Fruit fly (Drosophila melanogaster): ENCODE data around the gene PCID2.

Gene PCID2

dm6 chr3L:11623245-11623883 lies 2.9 kb upstream of the PCID2 start (continued):
- peak; percentile 42 to 53 for TF ChIP-seq ss (GFP tag; optimal IDR thresholded peaks at IDR 0.05)
- TF ChIP-seq Eip78C (GFP tag), result peak; percentile 66
- TF ChIP-seq CG11294 (GFP tag; IDR thresholded peaks at IDR 0.05), result no peak
- TF ChIP-seq Lpt (GFP tag; optimal IDR thresholded peaks at IDR 0.05), result no peak
- no peak for TF ChIP-seq Sox14 (GFP tag; optimal IDR thresholded peaks at IDR 0.05)
- TF ChIP-seq fd85E (GFP tag; optimal IDR thresholded peaks at IDR 0.05), result no peak
- peak; percentile 35 for TF ChIP-seq dsx (GFP tag; optimal IDR thresholded peaks at IDR 0.05; ENCODE audit: poor library complexity, severe bottlenecking)
- no peak for TF ChIP-seq Ets21C (GFP tag; optimal IDR thresholded peaks at IDR 0.05)
- TF ChIP-seq OdsH (GFP tag; optimal IDR thresholded peaks at IDR 0.05), result no peak
- TF ChIP-seq CG1621 (tag; optimal IDR thresholded peaks at IDR 0.05), result no peak
- no peak for TF ChIP-seq CG6163 (GFP tag; IDR thresholded peaks at IDR 0.05)
- no peak for TF ChIP-seq Smox (GFP tag; optimal IDR thresholded peaks at IDR 0.05)
- no peak for TF ChIP-seq Hr4 (GFP tag; optimal IDR thresholded peaks at IDR 0.05)
- TF ChIP-seq svp (GFP tag), result peak; percentile 50
- peak; percentile 25 for TF ChIP-seq esn (GFP tag; optimal IDR thresholded peaks at IDR 0.05)
- no peak for TF ChIP-seq Sox102F (GFP tag; optimal IDR thresholded peaks at IDR 0.05)
- TF ChIP-seq CG8319 (GFP tag; optimal IDR thresholded peaks at IDR 0.05), result no peak
- TF ChIP-seq CG10669 (GFP tag; optimal IDR thresholded peaks at IDR 0.05), result peak; percentile 5
- TF ChIP-seq CG9139 (GFP tag; optimal IDR thresholded peaks at IDR 0.05), result peak; percentile 18
- TF ChIP-seq topi (GFP tag; optimal IDR thresholded peaks at IDR 0.05), result peak; percentile 12
- peak; percentile 48 for TF ChIP-seq CG6854 (GFP tag; optimal IDR thresholded peaks at IDR 0.05)
- TF ChIP-seq Ets96B (tag; optimal IDR thresholded peaks at IDR 0.05), result no peak
- no peak for TF ChIP-seq CG6276 (GFP tag; optimal IDR thresholded peaks at IDR 0.05)
- TF ChIP-seq Gug (GFP tag; IDR thresholded peaks at IDR 0.05), result no peak
- no peak for TF ChIP-seq Sox15 (GFP tag; optimal IDR thresholded peaks at IDR 0.05)
- no peak for TF ChIP-seq Blimp-1 (GFP tag; optimal IDR thresholded peaks at IDR 0.05)
- TF ChIP-seq salr (GFP tag; optimal IDR thresholded peaks at IDR 0.05), result no peak
- no peak for TF ChIP-seq CG15336 (GFP tag; IDR thresholded peaks at IDR 0.05)
- peak; percentile 4 for TF ChIP-seq CG16779 (tag; optimal IDR thresholded peaks at IDR 0.05)
- TF ChIP-seq CG3919 (GFP tag; optimal IDR thresholded peaks at IDR 0.05), result no peak
- TF ChIP-seq pdm3 (GFP tag; optimal IDR thresholded peaks at IDR 0.05), result no peak
- no peak for TF ChIP-seq CG4318 (GFP tag; optimal IDR thresholded peaks at IDR 0.05)

DNA sequence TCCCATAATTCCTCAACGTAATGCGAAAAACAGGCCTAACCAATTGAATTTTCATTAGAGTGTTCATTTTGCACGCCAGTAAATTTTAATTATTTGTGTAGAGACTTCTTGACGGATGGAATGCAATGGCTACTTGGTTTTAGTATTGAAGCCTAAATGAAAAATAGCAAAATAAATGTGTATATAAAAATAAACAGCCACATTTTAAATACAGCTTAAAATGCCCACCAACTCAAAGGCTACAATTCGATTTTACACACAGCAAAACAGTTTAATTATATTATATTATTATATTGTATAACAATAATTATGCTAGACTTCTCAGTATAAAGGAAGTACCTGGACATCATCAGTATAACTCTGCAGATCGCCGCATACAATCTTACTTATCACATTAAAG lies 2.0 kb upstream of the PCID2 start, which contains the start of gene Akr1B:
TSS of gene Akr1B (minus strand) at position 101 of the 400 bp plus-strand sequence.
- TF ChIP-seq Eip78C (GFP tag), result no peak

- TF ChIP-seq fd59A (GFP tag; optimal IDR thresholded peaks at IDR 0.05), result no peak
- no peak for TF ChIP-seq ss (GFP tag; optimal IDR thresholded peaks at IDR 0.05)
- no peak for TF ChIP-seq acj6 (GFP tag; optimal IDR thresholded peaks at IDR 0.05)
- TF ChIP-seq Sox15 (GFP tag; optimal IDR thresholded peaks at IDR 0.05), result no peak
- no peak for TF ChIP-seq CG9139 (GFP tag; optimal IDR thresholded peaks at IDR 0.05)
- no peak for TF ChIP-seq CG6854 (GFP tag; optimal IDR thresholded peaks at IDR 0.05)
- no peak for TF ChIP-seq Ets21C (GFP tag; optimal IDR thresholded peaks at IDR 0.05)
- no peak for TF ChIP-seq CG32006 (GFP tag; optimal IDR thresholded peaks at IDR 0.05)
- no peak for TF ChIP-seq CG10631 (GFP tag; optimal IDR thresholded peaks at IDR 0.05)
- no peak for TF ChIP-seq CG6276 (GFP tag; optimal IDR thresholded peaks at IDR 0.05)
- no peak for TF ChIP-seq dsx (GFP tag; optimal IDR thresholded peaks at IDR 0.05; ENCODE audit: poor library complexity, severe bottlenecking)
- TF ChIP-seq CG3032 (tag; optimal IDR thresholded peaks at IDR 0.05), result no peak
- no peak for TF ChIP-seq Met (GFP tag; optimal IDR thresholded peaks at IDR 0.05)
- no peak for TF ChIP-seq topi (GFP tag; optimal IDR thresholded peaks at IDR 0.05)
- TF ChIP-seq achi (GFP tag; optimal IDR thresholded peaks at IDR 0.05), result no peak
- no peak for TF ChIP-seq CG11902 (GFP tag; optimal IDR thresholded peaks at IDR 0.05)
These were observed 536 bp upstream of the PCID2 start, which contains the start of gene CG6083 for dm6 chr3L:11625634-11626175. Gene CG6083, minus strand, starts transcription at chr3L:11626125.
